Fruit fly (Drosophila melanogaster) whole organism, embryonic: ENCODE measurements around the gene wek.

Source experiments
- Atf6 ChIP-seq: fragments of 200-800 bp; sonication (Bioruptor generic); IDR thresholded peaks from 2 replicates; pipeline ENCODE4 v1.3.6; 2022; ENCODE audit warnings: missing biosample characterization, missing genetic modification characterization
- B-H1 ChIP-seq: fragments of 200-800 bp; sonication (Bioruptor generic); IDR thresholded peaks from 3 replicates; pipeline ENCODE4 v1.3.6; 2022; ENCODE audit warnings: missing biosample characterization, missing genetic modification characterization
- CG11560 ChIP-seq: fragments of 200-800 bp; sonication (Bioruptor generic); IDR thresholded peaks from 3 replicates; pipeline ENCODE4 v1.3.6; 2022; ENCODE audit warnings: missing biosample characterization, missing genetic modification characterization
- CG13775 ChIP-seq: fragments of 200-800 bp; sonication (Bioruptor generic); optimal IDR thresholded peaks from 3 replicates; lab custom pipeline; 2017; ENCODE audit warnings: missing biosample characterization, mild to moderate bottlenecking, missing genetic modification characterization
- CG15479 ChIP-seq: fragments of 200-800 bp; sonication (Bioruptor generic); optimal IDR thresholded peaks from 3 replicates; lab custom pipeline; 2019; ENCODE audit warnings: missing biosample characterization, mild to moderate bottlenecking, missing genetic modification characterization, moderate library complexity
- CG17802 ChIP-seq: fragments of 200-800 bp; sonication (Bioruptor generic); optimal IDR thresholded peaks from 2 replicates; lab custom pipeline; 2018; ENCODE audit warnings: missing biosample characterization, mild to moderate bottlenecking, missing genetic modification characterization, moderate library complexity
- CG1792 ChIP-seq: fragments of 200-800 bp; sonication (Bioruptor generic); optimal IDR thresholded peaks from 2 replicates; lab custom pipeline; 2016; ENCODE audit warnings: missing biosample characterization, missing genetic modification characterization
- CG18476 ChIP-seq: fragments of 200-800 bp; sonication (Bioruptor generic); optimal IDR thresholded peaks from 2 replicates; lab custom pipeline; 2016; ENCODE audit warnings: missing biosample characterization, mild to moderate bottlenecking, missing genetic modification characterization
- CG2116 ChIP-seq: fragments of 200-800 bp; sonication (Bioruptor generic); optimal IDR thresholded peaks from 3 replicates; lab custom pipeline; 2018; ENCODE audit warnings: missing biosample characterization, mild to moderate bottlenecking, missing genetic modification characterization
- CG2875 ChIP-seq: fragments of 200-800 bp; sonication (Bioruptor generic); optimal IDR thresholded peaks from 2 replicates; lab custom pipeline; 2017; ENCODE audit warnings: missing biosample characterization, mild to moderate bottlenecking, missing genetic modification characterization, missing genetic modification reagents
- CG31224 ChIP-seq: fragments of 200-800 bp; sonication (Bioruptor generic); IDR thresholded peaks from 2 replicates; pipeline ENCODE4 v1.3.6; 2022; ENCODE audit warnings: missing biosample characterization, missing genetic modification characterization
- CG31388 ChIP-seq: fragments of 200-800 bp; sonication (Bioruptor generic); optimal IDR thresholded peaks from 2 replicates; lab custom pipeline; 2016; ENCODE audit warnings: missing biosample characterization, missing genetic modification characterization
- CG4328 ChIP-seq: fragments of 200-800 bp; sonication (Bioruptor generic); optimal IDR thresholded peaks from 3 replicates; lab custom pipeline; 2017; ENCODE audit warnings: missing biosample characterization, missing genetic modification reagents, missing genetic modification characterization
- CG4404 ChIP-seq: fragments of 200-800 bp; sonication (Bioruptor generic); IDR thresholded peaks from 2 replicates; pipeline ENCODE4 v1.3.6; 2022; ENCODE audit warnings: missing biosample characterization, missing genetic modification characterization
- CG5180 ChIP-seq: fragments of 200-800 bp; sonication (Bioruptor generic); optimal IDR thresholded peaks from 3 replicates; lab custom pipeline; 2017; ENCODE audit warnings: missing biosample characterization, missing genetic modification characterization, mild to moderate bottlenecking, moderate library complexity, missing genetic modification reagents
- CG5953 ChIP-seq: fragments of 200-800 bp; sonication (Bioruptor generic); IDR thresholded peaks from 2 replicates; pipeline ENCODE4 v1.3.6; 2022; ENCODE audit warnings: missing biosample characterization, missing genetic modification characterization
- CG6175 ChIP-seq: fragments of 200-800 bp; sonication (Bioruptor generic); IDR thresholded peaks from 3 replicates; pipeline ENCODE4 v1.3.6; 2022; ENCODE audit warnings: missing biosample characterization, missing genetic modification characterization
- CG6683 ChIP-seq: fragments of 200-800 bp; sonication (Bioruptor generic); optimal IDR thresholded peaks from 2 replicates; lab custom pipeline; 2017; ENCODE audit warnings: missing biosample characterization, mild to moderate bottlenecking, missing genetic modification characterization, missing genetic modification reagents
- CG7271 ChIP-seq: fragments of 200-800 bp; sonication (Bioruptor generic); optimal IDR thresholded peaks from 2 replicates; lab custom pipeline; 2018; ENCODE audit warnings: missing biosample characterization, mild to moderate bottlenecking, missing genetic modification characterization, moderate library complexity
- CG8290 ChIP-seq, 3 experiments: fragments of 200-800 bp; sonication (Bioruptor generic); optimal IDR thresholded peaks; 2 replicates each; lab custom pipeline; 2016 to 2019; ENCODE audit warnings: missing biosample characterization in 3 of 3, missing genetic modification characterization in 3 of 3, mild to moderate bottlenecking in 2 of 3, moderate library complexity in 1 of 3
- CG9817 ChIP-seq: fragments of 200-800 bp; sonication (Bioruptor generic); optimal IDR thresholded peaks from 2 replicates; lab custom pipeline; 2018; ENCODE audit warnings: missing biosample characterization, mild to moderate bottlenecking, missing genetic modification characterization, moderate library complexity
- CoRest ChIP-seq: fragments of 200-800 bp; sonication (Bioruptor generic); optimal IDR thresholded peaks from 3 replicates; lab custom pipeline; 2018; ENCODE audit warnings: missing biosample characterization, mild to moderate bottlenecking, missing genetic modification characterization, moderate library complexity
- CrebB ChIP-seq: fragments of 200-800 bp; sonication (Bioruptor generic); optimal IDR thresholded peaks from 3 replicates; lab custom pipeline; 2018; ENCODE audit warnings: missing biosample characterization, mild to moderate bottlenecking, missing genetic modification characterization
- Dbx ChIP-seq: fragments of 200-800 bp; sonication (Bioruptor generic); IDR thresholded peaks from 3 replicates; pipeline ENCODE4 v1.3.6; 2022; ENCODE audit warnings: missing biosample characterization, missing genetic modification characterization
- Dref ChIP-seq: fragments of 200-800 bp; sonication (Bioruptor generic); IDR thresholded peaks from 2 replicates; pipeline ENCODE4 v1.3.6; 2022; ENCODE audit warnings: missing biosample characterization, missing genetic modification characterization
- Eip74EF ChIP-seq, 2 experiments: fragments of 200-800 bp in 1 of 2; fragments of >200 bp in 1 of 2; sonication (Bioruptor generic) in 1 of 2; optimal IDR thresholded peaks; 2 replicates each; lab custom pipeline; 2017 to 2019; ENCODE audit warnings: missing biosample characterization in 2 of 2, missing genetic modification characterization in 2 of 2, mild to moderate bottlenecking in 1 of 2, moderate library complexity in 1 of 2
- Gug ChIP-seq: fragments of 200-800 bp; sonication (Bioruptor generic); IDR thresholded peaks from 4 replicates; pipeline ENCODE4 v1.3.6; 2022; ENCODE audit warnings: missing biosample characterization, missing genetic modification characterization
- Hr3 ChIP-seq: fragments of 200-800 bp; sonication (Bioruptor generic); optimal IDR thresholded peaks from 3 replicates; lab custom pipeline; 2016; ENCODE audit warnings: missing biosample characterization, missing genetic modification characterization
- Lim3 ChIP-seq: fragments of 200-800 bp; sonication (Bioruptor generic); IDR thresholded peaks from 2 replicates; pipeline ENCODE4 v1.3.6; 2022; ENCODE audit warnings: missing biosample characterization, missing genetic modification characterization
- Mrtf ChIP-seq: fragments of 200-800 bp; sonication (Bioruptor generic); IDR thresholded peaks from 3 replicates; pipeline ENCODE4 v1.3.6; 2022; ENCODE audit warnings: missing biosample characterization, missing genetic modification characterization
- NFAT ChIP-seq: fragments of 200-800 bp; sonication (Bioruptor generic); IDR thresholded peaks from 2 replicates; pipeline ENCODE4 v1.3.6; 2022; ENCODE audit warnings: missing biosample characterization, missing genetic modification characterization
- Vsx1 ChIP-seq: fragments of 200-800 bp; sonication (Bioruptor generic); optimal IDR thresholded peaks from 2 replicates; lab custom pipeline; 2017; ENCODE audit warnings: missing biosample characterization, mild to moderate bottlenecking, missing genetic modification characterization, missing genetic modification reagents
- al ChIP-seq: fragments of 200-800 bp; sonication (Bioruptor generic); IDR thresholded peaks from 2 replicates; pipeline ENCODE4 v1.3.6; 2022; ENCODE audit warnings: missing biosample characterization, missing genetic modification characterization
- ash1 ChIP-seq: fragments of 200-800 bp; sonication (Bioruptor generic); optimal IDR thresholded peaks from 2 replicates; lab custom pipeline; 2018; ENCODE audit warnings: missing biosample characterization, mild to moderate bottlenecking, missing genetic modification characterization
- az2 ChIP-seq: fragments of 200-800 bp; sonication (Bioruptor generic); optimal IDR thresholded peaks from 3 replicates; lab custom pipeline; 2016; ENCODE audit warnings: missing biosample characterization, missing genetic modification characterization
- bsh ChIP-seq, 2 experiments: fragments of 200-800 bp; sonication (Bioruptor generic); optimal IDR thresholded peaks; 2 replicates each; lab custom pipeline; 2017 to 2018; ENCODE audit warnings: mild to moderate bottlenecking in 2 of 2, missing biosample characterization in 2 of 2, missing genetic modification characterization in 2 of 2, moderate library complexity in 1 of 2
- cg ChIP-seq: fragments of 200-800 bp; sonication (Bioruptor generic); optimal IDR thresholded peaks from 3 replicates; lab custom pipeline; 2019; ENCODE audit warnings: missing biosample characterization, mild to moderate bottlenecking, missing genetic modification characterization, moderate library complexity
- chinmo ChIP-seq: fragments of 200-800 bp; sonication (Bioruptor generic); IDR thresholded peaks from 4 replicates; pipeline ENCODE4 v1.3.6; 2022; ENCODE audit warnings: missing biosample characterization, missing genetic modification characterization; ENCODE audit not compliant: partially characterized antibody
- fd96Cb ChIP-seq: fragments of 200-800 bp; sonication (Bioruptor generic); optimal IDR thresholded peaks from 2 replicates; lab custom pipeline; 2018; ENCODE audit warnings: missing biosample characterization, mild to moderate bottlenecking, missing genetic modification characterization, moderate library complexity
- gem ChIP-seq: fragments of 200-800 bp; sonication (Bioruptor generic); optimal IDR thresholded peaks from 2 replicates; lab custom pipeline; 2019; ENCODE audit warnings: missing biosample characterization, mild to moderate bottlenecking, missing genetic modification characterization, moderate library complexity
- gsb ChIP-seq: fragments of 200-800 bp; sonication (Bioruptor generic); IDR thresholded peaks from 2 replicates; pipeline ENCODE4 v1.3.6; 2022; ENCODE audit warnings: missing biosample characterization, missing genetic modification characterization
- lov ChIP-seq, 2 experiments: fragments of 200-800 bp in 1 of 2; fragments of >200 bp in 1 of 2; sonication (Bioruptor generic) in 1 of 2; IDR thresholded peaks in 1 of 2; optimal IDR thresholded peaks in 1 of 2; 2 replicates in 1 of 2; 3 replicates in 1 of 2; pipeline versions ENCODE4 v1.3.6 to Lab custom; 2017 to 2022; ENCODE audit warnings: missing biosample characterization in 1 of 2, missing genetic modification characterization in 1 of 2
- nerfin-1 ChIP-seq: fragments of 200-800 bp; sonication (Bioruptor generic); optimal IDR thresholded peaks from 3 replicates; lab custom pipeline; 2019; ENCODE audit warnings: missing biosample characterization, mild to moderate bottlenecking, missing genetic modification characterization, moderate library complexity
- sisA ChIP-seq: fragments of 200-800 bp; sonication (Bioruptor generic); IDR thresholded peaks from 2 replicates; pipeline ENCODE4 v1.3.6; 2022; ENCODE audit warnings: missing biosample characterization, missing genetic modification characterization
- zf30C ChIP-seq: fragments of 200-800 bp; sonication (Bioruptor generic); optimal IDR thresholded peaks from 3 replicates; lab custom pipeline; 2018; ENCODE audit warnings: missing biosample characterization, mild to moderate bottlenecking, missing genetic modification characterization

Gene wek

DNA sequence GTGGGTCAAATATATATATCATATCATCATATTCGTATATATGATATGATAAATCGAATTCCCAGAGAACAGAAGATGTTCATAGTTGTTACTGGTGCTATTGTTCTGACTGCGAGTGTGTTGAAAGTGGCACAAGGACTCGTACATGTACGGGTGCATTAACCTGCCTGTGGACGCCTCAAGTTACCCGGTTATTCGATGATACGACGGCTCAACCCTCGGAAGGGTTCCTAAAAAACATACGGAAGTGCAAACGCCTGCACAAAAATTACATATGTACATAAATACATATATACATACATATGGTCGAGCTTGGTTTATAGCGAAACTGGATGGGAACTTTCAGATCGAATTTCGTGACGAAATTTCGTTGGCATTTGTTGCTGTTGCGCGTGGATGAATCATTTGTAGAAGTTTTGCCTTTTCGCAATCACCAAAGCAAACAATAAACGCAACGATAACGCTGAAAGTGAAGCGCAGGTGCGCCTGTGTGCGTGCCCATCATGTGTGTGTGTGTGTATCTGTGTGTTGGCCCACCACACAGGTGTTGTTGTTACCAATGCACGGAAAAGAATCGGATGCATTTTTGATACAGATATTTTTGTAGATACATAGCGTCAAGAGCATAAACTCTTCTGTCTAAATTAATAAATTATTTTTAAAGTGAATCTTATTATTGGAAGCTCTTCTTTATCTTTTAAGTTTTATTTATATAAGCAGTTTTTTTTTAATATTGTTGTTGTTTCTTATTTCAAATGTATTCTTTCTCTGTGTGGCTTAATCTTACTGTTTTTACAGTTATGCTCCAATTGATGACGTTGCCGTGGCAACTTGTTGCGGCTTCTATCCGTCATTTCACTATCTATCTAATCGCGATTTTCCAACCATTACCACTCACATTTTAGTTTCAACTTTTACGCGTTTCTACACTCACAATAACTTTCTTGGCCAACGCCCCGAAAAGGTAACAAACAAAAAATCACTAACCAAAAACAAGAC lies 6.4 kb downstream of the wek start (continued):
- peak; percentile 78 for TF ChIP-seq CoRest (tag; lab: Kevin White, UChicago)
- peak; percentile 24 for TF ChIP-seq CG4328 (GFP tag; lab: Kevin White, UChicago)
- peak; percentile 89 for TF ChIP-seq gem (tag; lab: Kevin White, UChicago)
- peak; percentile 74 for TF ChIP-seq Atf6
- peak; percentile 41 for TF ChIP-seq CG6683 (GFP tag; lab: Kevin White, UChicago)
- TF ChIP-seq CG9817 (tag; lab: Kevin White, UChicago): peak; percentile 41
- peak; percentile 66 for TF ChIP-seq CG2875 (GFP tag; lab: Kevin White, UChicago)
- TF ChIP-seq al (GFP tag; lab: Robert Waterston, UW): peak; percentile 39; the same call in 1 of the 2 replicates
- TF ChIP-seq CG17802 (tag; lab: Kevin White, UChicago): peak; percentile 13
- TF ChIP-seq lov (optimal IDR thresholded peaks at IDR 0.05; lab: Kevin White, UChicago): no peak
- TF ChIP-seq lov (GFP tag; IDR thresholded peaks at IDR 0.05; lab: Robert Waterston, UW): peak; percentile 60; the same call in 1 of the 3 replicates
- TF ChIP-seq gsb (GFP tag; lab: Robert Waterston, UW): no peak
- TF ChIP-seq Dref (GFP tag; lab: Robert Waterston, UW): no peak
- peak; percentile 1 for TF ChIP-seq CG7271 (tag; lab: Kevin White, UChicago)
- TF ChIP-seq B-H1: peak; percentile 75
- TF ChIP-seq Vsx1 (GFP tag; lab: Kevin White, UChicago): no peak
- 0 out of 2 replicates have a peak, but pooled peaks have one; percentile 19 for TF ChIP-seq CG31224 (GFP tag; lab: Robert Waterston, UW)
- peak; percentile 59 for TF ChIP-seq cg (GFP tag; lab: Kevin White, UChicago)
- peak; percentile 68 for TF ChIP-seq fd96Cb (tag; lab: Kevin White, UChicago)
- peak; percentile 81 for TF ChIP-seq sisA (GFP tag; lab: Robert Waterston, UW)
- TF ChIP-seq CG6175: no peak
- no peak for TF ChIP-seq CG2116 (GFP tag; lab: Kevin White, UChicago)
- TF ChIP-seq NFAT: no peak
- TF ChIP-seq bsh (GFP tag; optimal IDR thresholded peaks at IDR 0.05; lab: Kevin White, UChicago): peak; percentile 28 to 78
- TF ChIP-seq CG5953 (GFP tag; lab: Robert Waterston, UW): peak; percentile 67; the same call in 1 of the 2 replicates
- peak in 1 of 2 experiments; percentile 41 for TF ChIP-seq Eip74EF (GFP tag; optimal IDR thresholded peaks at IDR 0.05; lab: Kevin White, UChicago)
- peak; percentile 51; the same call in 1 of the 3 replicates for TF ChIP-seq Dbx
- peak; percentile 91 for TF ChIP-seq zf30C (GFP tag; lab: Kevin White, UChicago)
- 0 out of 4 replicates have a peak, but pooled peaks have one; percentile 45 for TF ChIP-seq chinmo (GFP tag; lab: Robert Waterston, UW)
- TF ChIP-seq az2: peak; percentile 66
- TF ChIP-seq CG18476 (GFP tag; lab: Kevin White, UChicago): peak; percentile 51
- peak; percentile 22 for TF ChIP-seq CG31388 (GFP tag; lab: Kevin White, UChicago)
- no peak; the same call in 2 of the 3 replicates for TF ChIP-seq Mrtf (GFP tag; lab: Robert Waterston, UW)
- TF ChIP-seq CG1792: peak; percentile 36
- TF ChIP-seq CrebB: no peak
- TF ChIP-seq CG8290 (GFP tag; optimal IDR thresholded peaks at IDR 0.05; lab: Kevin White, UChicago): no peak
- TF ChIP-seq CG8290 (tag; optimal IDR thresholded peaks at IDR 0.05; lab: Kevin White, UChicago): no peak
- peak; percentile 76 for TF ChIP-seq Hr3 (GFP tag; lab: Kevin White, UChicago)
- peak; percentile 44; the same call in 2 of the 4 replicates for TF ChIP-seq Gug (GFP tag; lab: Robert Waterston, UW)
- TF ChIP-seq CG11560 (tag; lab: Robert Waterston, UW): 0 out of 3 replicates have a peak, but pooled peaks have one; percentile 15
- no peak for TF ChIP-seq CG5180 (GFP tag; lab: Kevin White, UChicago)
- peak; percentile 53 for TF ChIP-seq CG13775
- TF ChIP-seq CG15479: peak; percentile 43
- TF ChIP-seq CG4404: peak; percentile 76
- no peak for TF ChIP-seq ash1
- TF ChIP-seq Lim3 (GFP tag; lab: Robert Waterston, UW): 0 out of 2 replicates have a peak, but pooled peaks have one; percentile 42
- peak; percentile 58 for TF ChIP-seq nerfin-1 (tag; lab: Kevin White, UChicago)
